Worm (Caenorhabditis elegans) whole organism, young adult: ENCODE measurements around the gene Y56A3A.6.

Source experiments
- F37B4.10 ChIP-seq: fragments of 200-800 bp; sonication (Bioruptor generic); IDR thresholded peaks from 2 replicates; pipeline ENCODE4 v1.3.6; 2022; ENCODE audit warnings: missing genetic modification characterization, missing compliant biosample characterization
- F57C9.4 ChIP-seq: sonication (generic microtip); optimal IDR thresholded peaks from 2 replicates; lab custom pipeline; 2017; ENCODE audit warnings: mild to moderate bottlenecking, missing genetic modification characterization, missing compliant biosample characterization
- Y53G8AR.9 ChIP-seq: fragments of 200-800 bp; sonication (Bioruptor generic); conservative IDR thresholded peaks from 2 replicates; pipeline ENCODE4 v1.3.6; 2022; ENCODE audit warnings: missing genetic modification reagents, missing genetic modification characterization, missing compliant biosample characterization
- ceh-27 ChIP-seq: fragments of 200-800 bp; sonication (Bioruptor generic); optimal IDR thresholded peaks from 2 replicates; lab custom pipeline; 2018; ENCODE audit warnings: mild to moderate bottlenecking, missing genetic modification characterization, moderate library complexity, missing compliant biosample characterization
- ceh-58 ChIP-seq: fragments of 200-800 bp; sonication (Bioruptor generic); IDR thresholded peaks from 2 replicates; pipeline ENCODE4 v1.3.6; 2022; ENCODE audit warnings: missing genetic modification characterization, missing compliant biosample characterization
- gei-17 ChIP-seq: fragments of 200-800 bp; sonication (Bioruptor generic); optimal IDR thresholded peaks from 2 replicates; lab custom pipeline; 2018; ENCODE audit warnings: mild to moderate bottlenecking, missing genetic modification characterization, missing compliant biosample characterization
- hlh-12 ChIP-seq: sonication (generic microtip); optimal IDR thresholded peaks from 2 replicates; lab custom pipeline; 2016; ENCODE audit warnings: missing genetic modification characterization, missing compliant biosample characterization
- nfya-1 ChIP-seq: sonication (generic microtip); optimal IDR thresholded peaks from 2 replicates; lab custom pipeline; 2017; ENCODE audit warnings: antibody characterized with exemption, missing compliant biosample characterization, missing genetic modification characterization, borderline replicate concordance; ENCODE audit not compliant: insufficient read depth
- sea-2 ChIP-seq: fragments of 200-800 bp; sonication (Bioruptor generic); IDR thresholded peaks from 2 replicates; pipeline ENCODE4 v1.3.6; 2022; ENCODE audit warnings: missing genetic modification characterization, missing compliant biosample characterization
- snpc-3.4 ChIP-seq: sonication (generic microtip); optimal IDR thresholded peaks from 2 replicates; lab custom pipeline; 2017; ENCODE audit warnings: missing genetic modification characterization, mild to moderate bottlenecking, missing compliant biosample characterization, antibody characterized with exemption, moderate library complexity, missing genotype, missing genetic modification reagents
- snpc-4 ChIP-seq, 5 experiments: fragments of 150-350 bp in 1 of 5; sonication (generic microtip) in 4 of 5; optimal IDR thresholded peaks; 2 replicates each; lab custom pipeline; 2014 to 2018; ENCODE audit warnings: missing genetic modification characterization in 5 of 5, missing biosample characterization in 3 of 5, antibody characterized with exemption in 2 of 5, mild to moderate bottlenecking in 2 of 5, missing compliant biosample characterization in 2 of 5, missing genotype in 2 of 5, moderate library complexity in 2 of 5, missing genetic modification reagents in 1 of 5
- tbx-9 ChIP-seq: sonication (generic microtip); optimal IDR thresholded peaks from 2 replicates; lab custom pipeline; 2016; ENCODE audit warnings: borderline replicate concordance, missing genetic modification characterization, inconsistent platforms, missing compliant biosample characterization
- unc-62 ChIP-seq: fragments of 150-350 bp; optimal IDR thresholded peaks from 2 replicates; lab custom pipeline; 2014; ENCODE audit warnings: missing biosample characterization, missing genetic modification reagents, missing genetic modification characterization
- ztf-22 ChIP-seq: fragments of 200-800 bp; sonication (Bioruptor generic); optimal IDR thresholded peaks from 2 replicates; lab custom pipeline; 2018; ENCODE audit warnings: mild to moderate bottlenecking, missing genetic modification characterization, moderate library complexity, missing compliant biosample characterization

- no peak for TF ChIP-seq snpc-4 (GFP tag; optimal IDR thresholded peaks at IDR 0.05; lab: Kevin White, UChicago)
- TF ChIP-seq snpc-4 (tag; optimal IDR thresholded peaks at IDR 0.05; lab: Kevin White, UChicago): no peak
- no peak for TF ChIP-seq ceh-27 (GFP tag; lab: Kevin White, UChicago)
- TF ChIP-seq sea-2: no peak
- no peak for TF ChIP-seq ceh-58 (GFP tag; lab: Robert Waterston, UW)
- TF ChIP-seq gei-17 (GFP tag; lab: Kevin White, UChicago): no peak
- no peak for TF ChIP-seq F57C9.4 (tag; lab: Kevin White, UChicago)
- no peak for TF ChIP-seq unc-62
- TF ChIP-seq snpc-3.4 (tag; lab: Kevin White, UChicago): no peak
- TF ChIP-seq nfya-1: no peak
- TF ChIP-seq Y53G8AR.9 (GFP tag; lab: Robert Waterston, UW): no peak
- TF ChIP-seq tbx-9: no peak
- no peak for TF ChIP-seq hlh-12 (tag; lab: Kevin White, UChicago)
- TF ChIP-seq F37B4.10 (GFP tag; lab: Robert Waterston, UW): no peak
- no peak for TF ChIP-seq ztf-22
These were observed 36.9 kb downstream of the Y56A3A.6 start for ce11 chrIII:11841728-11842127.
